Worm (Caenorhabditis elegans) whole organism, L4/young adult: ENCODE results near the gene mob-2.

Source experiments
- W03F9.2 ChIP-seq: fragments of 150-350 bp; optimal IDR thresholded peaks from 2 replicates; lab custom pipeline; 2014; ENCODE audit warnings: missing biosample characterization, missing genetic modification characterization
- dao-5 ChIP-seq: sonication (generic microtip); optimal IDR thresholded peaks from 2 replicates; lab custom pipeline; 2016; ENCODE audit warnings: missing genotype, missing genetic modification characterization, moderate library complexity, missing compliant biosample characterization
- him-1 ChIP-seq: sonication (generic microtip); optimal IDR thresholded peaks from 2 replicates; lab custom pipeline; 2016; ENCODE audit warnings: missing genotype, missing genetic modification reagents, missing genetic modification characterization, missing compliant biosample characterization

mob-2 gene

ce11 chrX:13157112-13157768, 12.6 kb downstream of the mob-2 start:
- TF ChIP-seq him-1 (no peak), dao-5 (tag; lab: Kevin White, UChicago) (no peak), W03F9.2 (tag; lab: Kevin White, UChicago) (no peak)

ce11 chrX:13155730-13156129, 14.1 kb downstream of the mob-2 start:
- TF ChIP-seq him-1 (no peak), W03F9.2 (tag; lab: Kevin White, UChicago) (no peak), dao-5 (tag; lab: Kevin White, UChicago) (no peak)

- TF ChIP-seq W03F9.2 (tag; lab: Kevin White, UChicago) (no peak), dao-5 (tag; lab: Kevin White, UChicago) (no peak), him-1 (no peak)
Measured at ce11 chrX:13154514-13154913, 15.4 kb downstream of the mob-2 start.

DNA sequence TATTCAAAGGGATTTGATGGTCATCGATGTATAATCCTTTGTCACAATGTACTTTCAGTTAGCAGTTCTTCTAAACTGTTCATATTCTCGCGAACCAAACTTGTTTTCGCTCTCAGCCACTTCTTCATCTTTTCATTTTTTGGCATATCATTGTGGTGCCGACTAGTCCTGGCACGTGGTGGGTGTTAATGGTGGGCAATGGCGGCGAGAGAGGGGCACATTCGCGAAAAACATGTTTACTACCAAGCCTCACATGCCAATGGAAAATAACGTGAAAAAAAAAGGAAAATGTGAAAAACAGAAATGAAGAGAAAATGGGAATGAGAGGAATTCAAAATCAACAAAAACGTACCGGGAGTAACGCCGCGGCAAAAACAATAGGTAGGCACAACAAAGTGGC, 22.8 kb downstream of the mob-2 start:
- TF ChIP-seq W03F9.2 (tag; lab: Kevin White, UChicago) = no peak
- TF ChIP-seq him-1 = no peak
- TF ChIP-seq dao-5 (tag; lab: Kevin White, UChicago) = no peak

DNA sequence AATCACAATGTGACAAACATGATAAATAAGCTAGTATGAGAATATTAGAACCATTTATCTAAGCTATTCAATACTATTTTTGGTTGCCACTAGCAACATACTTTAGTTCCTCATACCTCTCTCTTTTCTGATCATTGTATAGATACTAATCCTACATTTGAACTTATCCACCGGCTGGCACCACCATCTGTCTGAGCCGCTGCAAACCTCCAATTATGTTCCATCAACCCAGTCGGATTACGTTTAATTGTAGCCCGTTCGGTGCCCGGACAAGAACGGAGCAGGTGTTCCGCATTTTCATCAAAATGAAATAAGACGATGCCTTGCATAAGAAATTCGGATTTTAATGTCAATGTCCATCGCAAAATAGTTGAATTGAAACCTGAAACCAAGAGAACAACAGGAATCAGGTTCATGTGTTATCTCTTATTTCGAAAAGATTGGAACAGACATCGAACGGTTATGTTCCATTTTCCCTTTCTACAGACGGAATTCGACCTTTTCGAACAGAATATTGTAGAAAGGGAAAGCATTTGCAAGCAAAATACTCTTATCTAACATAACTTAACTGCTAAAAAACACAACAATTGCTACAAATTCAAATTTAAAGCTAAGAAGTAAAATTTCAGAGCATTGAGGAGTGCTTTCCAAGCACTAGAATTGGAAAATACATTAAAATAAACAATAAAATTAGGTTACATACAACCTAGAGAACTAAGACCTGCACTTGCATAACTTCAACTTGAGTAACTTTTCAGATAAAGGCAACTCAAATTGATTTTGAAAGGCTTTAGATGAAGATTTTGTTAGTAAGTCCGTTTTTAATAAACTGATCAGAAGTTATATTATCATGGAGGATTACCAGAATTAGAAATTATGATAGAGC, 23.6 kb downstream of the mob-2 start:
- TF ChIP-seq him-1 (no peak), dao-5 (tag; lab: Kevin White, UChicago) (no peak), W03F9.2 (tag; lab: Kevin White, UChicago) (no peak)

- TF ChIP-seq dao-5 (tag; lab: Kevin White, UChicago) (no peak), W03F9.2 (tag; lab: Kevin White, UChicago) (peak; percentile 83), him-1 (peak; percentile 94)
Measured at ce11 chrX:13144975-13145618, 24.8 kb downstream of the mob-2 start.

ce11 chrX:13143762-13144732, 25.8 kb downstream of the mob-2 start:
- TF ChIP-seq him-1 = peak; percentile 12
- no peak for TF ChIP-seq W03F9.2 (tag; lab: Kevin White, UChicago)
- no peak for TF ChIP-seq dao-5 (tag; lab: Kevin White, UChicago)

ce11 chrX:13143236-13143635, 26.6 kb downstream of the mob-2 start:
- no peak for TF ChIP-seq him-1
- TF ChIP-seq dao-5 (tag; lab: Kevin White, UChicago) = no peak
- no peak for TF ChIP-seq W03F9.2 (tag; lab: Kevin White, UChicago)

ce11 chrX:13141440-13141839, 28.4 kb downstream of the mob-2 start, which contains the start of gene F09A5.3:
Gene F09A5.3 (plus strand): TSS chrX:13141601.
- TF ChIP-seq W03F9.2 (tag; lab: Kevin White, UChicago) = no peak
- TF ChIP-seq him-1 = no peak
- no peak for TF ChIP-seq dao-5 (tag; lab: Kevin White, UChicago)

ce11 chrX:13139493-13139892, 30.4 kb downstream of the mob-2 start, which contains the start of gene ttr-34:
Gene ttr-34 (plus strand): TSS chrX:13139793.
- TF ChIP-seq dao-5 (tag; lab: Kevin White, UChicago) = no peak
- no peak for TF ChIP-seq W03F9.2 (tag; lab: Kevin White, UChicago)
- TF ChIP-seq him-1 = no peak

DNA sequence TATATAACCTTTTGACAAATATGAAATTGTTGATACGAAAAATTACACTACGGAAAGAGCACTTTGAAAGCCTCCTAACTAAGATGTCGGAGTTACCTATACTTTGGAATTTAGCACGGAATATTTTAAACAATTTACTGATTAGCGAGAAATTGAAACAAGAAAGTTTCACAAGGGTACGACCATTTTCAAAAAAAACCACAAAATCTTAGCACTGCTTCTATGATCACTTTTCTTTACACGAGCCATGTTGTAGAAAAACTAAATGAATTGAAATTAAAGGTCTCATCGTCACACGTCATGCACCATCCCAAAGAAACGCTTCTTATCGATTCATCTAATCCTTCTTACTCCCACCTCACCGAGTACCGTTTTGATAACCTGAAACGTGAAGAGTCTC, 35.1 kb downstream of the mob-2 start, which contains the start of gene F09A5.2:
Gene F09A5.2 (plus strand): TSS at position 301 of the 400 bp plus-strand sequence.
- TF ChIP-seq him-1 = no peak
- TF ChIP-seq W03F9.2 (tag; lab: Kevin White, UChicago) = no peak
- TF ChIP-seq dao-5 (tag; lab: Kevin White, UChicago) = no peak

DNA sequence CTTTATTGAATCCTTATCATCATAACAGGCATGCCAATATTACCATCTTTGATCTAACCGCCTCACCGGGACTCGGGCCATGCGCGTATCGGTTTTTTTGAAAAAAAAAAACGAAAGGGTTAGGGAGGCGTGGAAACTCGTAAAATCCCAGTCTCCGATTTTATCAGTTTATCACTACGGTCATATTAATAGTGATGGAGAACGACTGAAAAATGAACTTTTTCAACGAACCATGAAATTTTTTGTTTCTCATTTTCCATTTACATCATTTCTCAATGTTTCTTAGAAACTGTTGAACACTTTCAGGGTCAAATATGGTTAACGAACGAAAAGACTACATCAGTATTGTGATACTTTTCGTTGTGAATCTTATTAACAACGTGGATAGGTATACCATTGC, 39.9 kb downstream of the mob-2 start, which contains the start of gene spin-3:
Gene spin-3 (plus strand): TSS at position 301 of the 400 bp plus-strand sequence.
- no peak for TF ChIP-seq dao-5 (tag; lab: Kevin White, UChicago)
- TF ChIP-seq him-1 = no peak
- TF ChIP-seq W03F9.2 (tag; lab: Kevin White, UChicago) = no peak
